Worm (Caenorhabditis elegans): ENCODE data around the gene sulp-2.

The sulp-2 gene

ce11 chrX:5579714-5580265, 19.3 kb downstream of the sulp-2 start:
- no peak for TF ChIP-seq C34F6.9 (tag; optimal IDR thresholded peaks at IDR 0.05)
- no peak for TF ChIP-seq nhr-12 (tag; optimal IDR thresholded peaks at IDR 0.05)
- no peak for TF ChIP-seq peb-1 (tag; optimal IDR thresholded peaks at IDR 0.05)
- no peak for TF ChIP-seq nhr-10 (tag; optimal IDR thresholded peaks at IDR 0.05)
- TF ChIP-seq alr-1 (tag; optimal IDR thresholded peaks at IDR 0.05) = no peak
- no peak for TF ChIP-seq elt-3 (tag; optimal IDR thresholded peaks at IDR 0.05)
- no peak for TF ChIP-seq ztf-1 (GFP tag; conservative IDR thresholded peaks at IDR 0.05)
- TF ChIP-seq sma-3 (GFP tag; optimal IDR thresholded peaks at IDR 0.05) = no peak
- TF ChIP-seq gmeb-1 (tag; optimal IDR thresholded peaks at IDR 0.05) = no peak
- TF ChIP-seq dmd-4 (tag; optimal IDR thresholded peaks at IDR 0.05) = no peak

ce11 chrX:5572638-5573037, 26.5 kb downstream of the sulp-2 start:
- no peak for TF ChIP-seq nhr-77 (tag; optimal IDR thresholded peaks at IDR 0.05)
- TF ChIP-seq unc-62 (GFP tag; optimal IDR thresholded peaks at IDR 0.05) = no peak
- TF ChIP-seq Y55F3AM.14 (GFP tag; optimal IDR thresholded peaks at IDR 0.05) = no peak
- TF ChIP-seq nhr-12 (tag; optimal IDR thresholded peaks at IDR 0.05) = no peak
- TF ChIP-seq lin-13 (GFP tag; optimal IDR thresholded peaks at IDR 0.05) = no peak
- no peak for TF ChIP-seq gmeb-1 (tag; optimal IDR thresholded peaks at IDR 0.05)
- no peak for TF ChIP-seq sma-3 (GFP tag; optimal IDR thresholded peaks at IDR 0.05)
- TF ChIP-seq skn-1 (tag; optimal IDR thresholded peaks at IDR 0.05) = no peak

- no peak for TF ChIP-seq gmeb-1 (tag; optimal IDR thresholded peaks at IDR 0.05)
- no peak for TF ChIP-seq lsy-2 (tag; optimal IDR thresholded peaks at IDR 0.05)
- no peak for TF ChIP-seq lin-39 (tag; optimal IDR thresholded peaks at IDR 0.05)
- no peak for TF ChIP-seq dmd-4 (tag; optimal IDR thresholded peaks at IDR 0.05)
- no peak for TF ChIP-seq ceh-82 (tag; optimal IDR thresholded peaks at IDR 0.05)
- TF ChIP-seq elt-3 (tag; optimal IDR thresholded peaks at IDR 0.05) = no peak
These were observed 31.7 kb downstream of the sulp-2 start, which contains the start of gene mec-2 for ce11 chrX:5567454-5567853. TSS of gene mec-2 (plus strand) at chrX:5567754.

ce11 chrX:5565478-5565877, 33.7 kb downstream of the sulp-2 start:
- TF ChIP-seq snpc-4 (tag; optimal IDR thresholded peaks at IDR 0.05) (no peak), peb-1 (tag; optimal IDR thresholded peaks at IDR 0.05) (no peak), elt-3 (tag; optimal IDR thresholded peaks at IDR 0.05) (no peak), lin-11 (tag; optimal IDR thresholded peaks at IDR 0.05) (no peak), mab-5 (tag; optimal IDR thresholded peaks at IDR 0.05) (no peak), zag-1 (tag; optimal IDR thresholded peaks at IDR 0.05) (no peak), aly-2 (tag; optimal IDR thresholded peaks at IDR 0.05) (no peak)

ce11 chrX:5557966-5558365, 41.2 kb downstream of the sulp-2 start, which contains the start of gene C38C5.1:
TSS of gene C38C5.1 (plus strand) at chrX:5558055.
- no peak for TF ChIP-seq peb-1 (tag; optimal IDR thresholded peaks at IDR 0.05)
- no peak for TF ChIP-seq lin-39 (tag; optimal IDR thresholded peaks at IDR 0.05)
- TF ChIP-seq unc-39 (tag; optimal IDR thresholded peaks at IDR 0.05) = no peak
- no peak for TF ChIP-seq elt-1 (tag; optimal IDR thresholded peaks at IDR 0.05)
- TF ChIP-seq zag-1 (tag; optimal IDR thresholded peaks at IDR 0.05) = no peak
- no peak for TF ChIP-seq nhr-77 (tag; optimal IDR thresholded peaks at IDR 0.05)
- no peak for TF ChIP-seq lin-11 (tag; optimal IDR thresholded peaks at IDR 0.05)
- no peak for TF ChIP-seq sma-9 (GFP tag; optimal IDR thresholded peaks at IDR 0.05)
- TF ChIP-seq sma-9 (tag; optimal IDR thresholded peaks at IDR 0.05) = no peak
- TF ChIP-seq aly-2 (tag; optimal IDR thresholded peaks at IDR 0.05) = no peak
- TF ChIP-seq nhr-129 (tag; optimal IDR thresholded peaks at IDR 0.05) = no peak
- TF ChIP-seq unc-55 (GFP tag; optimal IDR thresholded peaks at IDR 0.05) = no peak
- TF ChIP-seq ztf-4 (tag; optimal IDR thresholded peaks at IDR 0.05) = no peak
- TF ChIP-seq nhr-10 (tag; optimal IDR thresholded peaks at IDR 0.05) = no peak
- no peak for TF ChIP-seq C34F6.9 (tag; optimal IDR thresholded peaks at IDR 0.05)
- no peak for TF ChIP-seq ceh-82 (tag; optimal IDR thresholded peaks at IDR 0.05)
- TF ChIP-seq dmd-4 (tag; optimal IDR thresholded peaks at IDR 0.05) = no peak
- no peak for TF ChIP-seq blmp-1 (tag; optimal IDR thresholded peaks at IDR 0.05; ENCODE audit: insufficient read depth)
- TF ChIP-seq sem-4 (tag; optimal IDR thresholded peaks at IDR 0.05) = no peak
- no peak for TF ChIP-seq crh-2 (tag; optimal IDR thresholded peaks at IDR 0.05)
- TF ChIP-seq alr-1 (tag; optimal IDR thresholded peaks at IDR 0.05) = no peak

Measured in whole organism, L2 larva.